Worm (Caenorhabditis elegans): ENCODE measurements around the gene R01E6.5.
A peak's percentile ranks its signal among the peaks of the same experiment; 100 is the strongest.

The R01E6.5 gene

DNA sequence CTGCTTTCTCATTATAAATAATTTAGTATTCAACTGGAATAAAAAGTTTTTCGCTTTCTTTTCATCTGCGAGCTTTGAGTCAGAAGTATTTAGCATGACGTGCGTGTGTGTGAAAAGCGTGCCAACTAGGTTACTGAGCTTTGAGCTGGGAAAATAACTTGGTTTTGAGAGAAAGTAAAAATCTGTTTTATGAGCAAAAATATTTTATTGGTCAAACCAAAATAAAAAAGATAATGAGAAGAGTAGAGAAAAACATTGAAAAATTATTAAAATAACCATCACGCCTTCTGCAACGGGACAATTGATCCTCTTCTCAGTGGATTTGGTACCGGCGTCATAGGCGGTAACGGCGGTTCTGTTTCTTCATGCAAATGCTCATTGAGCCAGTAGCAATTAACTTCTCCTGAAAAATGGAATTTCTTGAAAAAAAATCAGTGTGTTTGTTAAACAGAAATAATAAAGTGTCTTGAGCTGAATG, 7.7 kb downstream of the R01E6.5 start (continued):
- TF ChIP-seq nhr-71 (tag; optimal IDR thresholded peaks at IDR 0.05), result peak; percentile 12

- TF ChIP-seq nhr-12 (tag; optimal IDR thresholded peaks at IDR 0.05) (no peak), efl-1 (optimal IDR thresholded peaks at IDR 0.05) (no peak), efl-1 (GFP tag; optimal IDR thresholded peaks at IDR 0.05 in 1 of 2) (peak in 1 of 2 experiments; percentile 56)
Observed at ce11 chrX:13550890-13551289, 14.0 kb downstream of the R01E6.5 start, which contains the start of gene odr-1. Gene odr-1, minus strand, starts transcription at chrX:13550990.

DNA sequence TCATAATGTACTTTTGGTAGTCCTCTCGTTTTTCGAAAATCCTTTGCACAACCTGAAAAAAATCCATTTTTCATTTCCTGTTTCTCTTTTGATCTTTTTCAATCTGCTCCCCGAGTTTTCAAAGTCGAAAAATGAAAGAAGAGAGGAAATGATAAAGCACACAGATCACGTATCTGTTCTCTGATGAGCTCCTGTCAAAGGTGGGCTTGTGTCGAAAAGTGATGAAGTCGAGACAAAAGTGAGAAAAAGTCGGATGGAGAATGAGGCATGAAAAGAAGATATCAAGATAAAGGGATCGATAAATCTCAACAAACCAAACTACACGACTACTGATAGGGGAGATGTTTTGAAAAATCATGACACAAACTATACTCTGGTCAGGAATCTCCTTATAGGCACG, 18.2 kb downstream of the R01E6.5 start:
- TF ChIP-seq nhr-19 (GFP tag; conservative IDR thresholded peaks at IDR 0.05) (peak; percentile 51), mef-2 (tag; optimal IDR thresholded peaks at IDR 0.05) (peak; percentile 33), lin-14 (GFP tag; optimal IDR thresholded peaks at IDR 0.05) (peak; percentile 72), rnt-1 (tag; optimal IDR thresholded peaks at IDR 0.05) (peak; percentile 71), nhr-71 (tag; optimal IDR thresholded peaks at IDR 0.05) (peak; percentile 86), mdl-1 (tag; optimal IDR thresholded peaks at IDR 0.05) (no peak), hlh-4 (tag; optimal IDR thresholded peaks at IDR 0.05) (no peak), snu-23 (GFP tag; optimal IDR thresholded peaks at IDR 0.05) (peak; percentile 21), nhr-20 (tag; optimal IDR thresholded peaks at IDR 0.05) (peak; percentile 78)

DNA sequence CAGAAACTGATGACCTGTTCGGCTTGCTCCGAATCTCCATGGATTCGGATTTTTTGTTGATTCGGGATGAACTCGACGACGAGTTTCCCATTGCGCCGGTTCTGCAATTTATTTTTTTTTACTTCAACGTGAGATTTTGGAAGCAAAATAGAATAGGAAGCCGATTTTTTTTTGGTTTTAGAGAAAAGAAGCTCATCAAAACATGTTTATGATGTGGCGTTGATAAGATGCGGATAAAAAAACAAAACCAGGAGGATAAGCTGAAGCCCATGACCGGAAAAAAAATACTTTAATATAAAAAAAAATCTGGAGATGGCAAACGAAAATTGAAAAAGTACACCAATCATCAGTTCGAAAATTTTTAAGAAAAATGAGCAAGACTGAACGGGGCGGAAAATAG, 19.2 kb downstream of the R01E6.5 start, which contains the start of gene glb-20:
TSS of gene glb-20 (minus strand) at position 101 of the 400 bp plus-strand sequence.
- TF ChIP-seq sup-37 (GFP tag; optimal IDR thresholded peaks at IDR 0.05), result no peak
- TF ChIP-seq sptf-1 (tag; optimal IDR thresholded peaks at IDR 0.05), result no peak
- TF ChIP-seq nhr-71 (tag; optimal IDR thresholded peaks at IDR 0.05), result no peak
- TF ChIP-seq ama-1 (optimal IDR thresholded peaks at IDR 0.05), result no peak
- TF ChIP-seq fkh-4 (tag; optimal IDR thresholded peaks at IDR 0.05; ENCODE audit: borderline replicate concordance), result no peak
- TF ChIP-seq mef-2 (tag; optimal IDR thresholded peaks at IDR 0.05), result no peak
- TF ChIP-seq aly-2 (tag; optimal IDR thresholded peaks at IDR 0.05), result no peak
- no peak for TF ChIP-seq mab-9 (GFP tag; IDR thresholded peaks at IDR 0.05)
- TF ChIP-seq aha-1 (tag; optimal IDR thresholded peaks at IDR 0.05), result no peak
- no peak for TF ChIP-seq pqm-1 (tag; optimal IDR thresholded peaks at IDR 0.05)
- TF ChIP-seq hlh-4 (tag; optimal IDR thresholded peaks at IDR 0.05), result no peak
- no peak for TF ChIP-seq unc-98 (GFP tag; IDR thresholded peaks at IDR 0.05)

- TF ChIP-seq F16B12.6 (tag; optimal IDR thresholded peaks at IDR 0.05) (no peak), ceh-88 (GFP tag; IDR thresholded peaks at IDR 0.05) (no peak), nhr-71 (tag; optimal IDR thresholded peaks at IDR 0.05) (peak; percentile 41), lir-3 (tag; optimal IDR thresholded peaks at IDR 0.05; ENCODE audit: poor library complexity) (no peak), rnt-1 (tag; optimal IDR thresholded peaks at IDR 0.05) (peak; percentile 31), lin-14 (GFP tag; optimal IDR thresholded peaks at IDR 0.05) (peak; percentile 70), mef-2 (tag; optimal IDR thresholded peaks at IDR 0.05) (no peak), alr-1 (tag; optimal IDR thresholded peaks at IDR 0.05; ENCODE audit: borderline replicate concordance) (no peak), egl-13 (tag; optimal IDR thresholded peaks at IDR 0.05) (no peak), ceh-82 (tag; optimal IDR thresholded peaks at IDR 0.05) (no peak), snpc-4 (tag; optimal IDR thresholded peaks at IDR 0.05) (no peak)
Observed at ce11 chrX:13558667-13559066, 21.8 kb downstream of the R01E6.5 start.

ce11 chrX:13561954-13562353, 25.1 kb downstream of the R01E6.5 start:
- TF ChIP-seq nhr-19 (GFP tag; conservative IDR thresholded peaks at IDR 0.05) (peak; percentile 14), pag-3 (tag; optimal IDR thresholded peaks at IDR 0.05; ENCODE audit: borderline replicate concordance, insufficient read depth) (peak; percentile 62), rnt-1 (tag; optimal IDR thresholded peaks at IDR 0.05) (peak; percentile 49), ztf-11 (tag; optimal IDR thresholded peaks at IDR 0.05) (no peak), lsy-2 (tag; optimal IDR thresholded peaks at IDR 0.05) (peak in 1 of 2 experiments; percentile 9), ceh-88 (GFP tag; IDR thresholded peaks at IDR 0.05) (no peak), nhr-71 (tag; optimal IDR thresholded peaks at IDR 0.05) (peak; percentile 62), blmp-1 (tag; optimal IDR thresholded peaks at IDR 0.05) (peak; percentile 26), nhr-20 (tag; optimal IDR thresholded peaks at IDR 0.05) (peak; percentile 7), hlh-17 (GFP tag; optimal IDR thresholded peaks at IDR 0.05; ENCODE audit: borderline replicate concordance) (no peak), elt-3 (tag; optimal IDR thresholded peaks at IDR 0.05) (no peak), mef-2 (tag; optimal IDR thresholded peaks at IDR 0.05) (peak; percentile 22), mab-9 (GFP tag; IDR thresholded peaks at IDR 0.05) (no peak), aly-2 (tag; optimal IDR thresholded peaks at IDR 0.05) (no peak), fkh-10 (GFP tag; optimal IDR thresholded peaks at IDR 0.05) (no peak), lin-39 (tag; optimal IDR thresholded peaks at IDR 0.05) (peak; percentile 32), zip-4 (GFP tag; optimal IDR thresholded peaks at IDR 0.05) (no peak)

All from whole organism, L1 larva.